Fruit fly (Drosophila melanogaster): Measurements from ENCODE around the gene Dcr-1.

The Dcr-1 gene

dm6 chr3R:22753895-22754774, 13.2 kb upstream of the Dcr-1 start (continued):
- TF ChIP-seq Asciz (GFP tag; optimal IDR thresholded peaks at IDR 0.05), result peak; percentile 60
- peak; percentile 23; the same call in 1 of the 3 replicates for TF ChIP-seq Mrtf (GFP tag; IDR thresholded peaks at IDR 0.05)
- peak; percentile 6 for TF ChIP-seq MESR4 (GFP tag; optimal IDR thresholded peaks at IDR 0.05)
- no peak; the same call in none of the 2 replicates for TF ChIP-seq CG14667 (GFP tag; IDR thresholded peaks at IDR 0.05)
- TF ChIP-seq pho (GFP tag; optimal IDR thresholded peaks at IDR 0.05), result peak; percentile 56
- peak; percentile 95 for TF ChIP-seq Deaf1 (tag; optimal IDR thresholded peaks at IDR 0.05)
- TF ChIP-seq Dref (GFP tag; IDR thresholded peaks at IDR 0.05), result 0 out of 2 replicates have a peak, but pooled peaks have one; percentile 11
- TF ChIP-seq zf30C (GFP tag; optimal IDR thresholded peaks at IDR 0.05), result no peak
- TF ChIP-seq CG2199 (GFP tag; IDR thresholded peaks at IDR 0.05), result peak; percentile 47; the same call in 1 of the 3 replicates
- TF ChIP-seq Fer1 (GFP tag; optimal IDR thresholded peaks at IDR 0.05), result peak; percentile 24
- peak; percentile 39 for TF ChIP-seq CG10267 (tag; optimal IDR thresholded peaks at IDR 0.05)
- peak; percentile 41 for TF ChIP-seq pum (GFP tag; optimal IDR thresholded peaks at IDR 0.05)
- TF ChIP-seq dmrt99B (tag; optimal IDR thresholded peaks at IDR 0.05), result peak; percentile 72
- TF ChIP-seq unpg (GFP tag; optimal IDR thresholded peaks at IDR 0.05), result peak; percentile 52
- TF ChIP-seq CG10565 (GFP tag; optimal IDR thresholded peaks at IDR 0.05), result no peak
- TF ChIP-seq hkb (optimal IDR thresholded peaks at IDR 0.05), result no peak
- TF ChIP-seq hkb (GFP tag; IDR thresholded peaks at IDR 0.05), result peak; percentile 14; the same call in 1 of the 2 replicates
- TF ChIP-seq Sox100B (GFP tag; optimal IDR thresholded peaks at IDR 0.05), result peak; percentile 81
- no peak for TF ChIP-seq fd102C (GFP tag; optimal IDR thresholded peaks at IDR 0.05)
- TF ChIP-seq HmgZ (tag; optimal IDR thresholded peaks at IDR 0.05), result no peak
- TF ChIP-seq insv (GFP tag; optimal IDR thresholded peaks at IDR 0.05), result no peak
- TF ChIP-seq kay (GFP tag; optimal IDR thresholded peaks at IDR 0.05), result no peak
- TF ChIP-seq her (GFP tag; optimal IDR thresholded peaks at IDR 0.05), result peak; percentile 27
- peak; percentile 35; the same call in 1 of the 2 replicates for TF ChIP-seq wdn (GFP tag; IDR thresholded peaks at IDR 0.05)
- TF ChIP-seq exex (tag; optimal IDR thresholded peaks at IDR 0.05), result no peak
- no peak for TF ChIP-seq Taf1 (GFP tag; IDR thresholded peaks at IDR 0.05)
- TF ChIP-seq CG6683 (GFP tag; optimal IDR thresholded peaks at IDR 0.05), result no peak
- TF ChIP-seq sqz (GFP tag; optimal IDR thresholded peaks at IDR 0.05), result peak; percentile 62
- TF ChIP-seq CG9932 (GFP tag; IDR thresholded peaks at IDR 0.05), result peak; percentile 54
- TF ChIP-seq sisA (GFP tag; IDR thresholded peaks at IDR 0.05), result peak; percentile 52; the same call in 1 of the 2 replicates
- peak; percentile 8 for TF ChIP-seq HLH54F (GFP tag; optimal IDR thresholded peaks at IDR 0.05)
- TF ChIP-seq ssp (GFP tag; IDR thresholded peaks at IDR 0.05), result peak; percentile 37; the same call in 1 of the 2 replicates
- TF ChIP-seq CG2875 (GFP tag; optimal IDR thresholded peaks at IDR 0.05), result no peak
- peak; percentile 53; the same call in 1 of the 2 replicates for TF ChIP-seq bowl (GFP tag; IDR thresholded peaks at IDR 0.05)
- TF ChIP-seq HHEX (GFP tag; optimal IDR thresholded peaks at IDR 0.05), result peak; percentile 38
- peak; percentile 79 for TF ChIP-seq CG13424 (tag; optimal IDR thresholded peaks at IDR 0.05)
- TF ChIP-seq CG2678 (tag; optimal IDR thresholded peaks at IDR 0.05), result peak; percentile 81
- TF ChIP-seq ro (GFP tag; IDR thresholded peaks at IDR 0.05), result no peak; the same call in 1 of the 2 replicates
- TF ChIP-seq CG2712 (tag; optimal IDR thresholded peaks at IDR 0.05), result peak; percentile 56
- no peak for TF ChIP-seq CG17912 (GFP tag; optimal IDR thresholded peaks at IDR 0.05)
- no peak for TF ChIP-seq aop (GFP tag; IDR thresholded peaks at IDR 0.05)
- peak; percentile 25; the same call in 1 of the 3 replicates for TF ChIP-seq Aef1 (GFP tag; IDR thresholded peaks at IDR 0.05)
- no peak for TF ChIP-seq CG4617 (GFP tag; optimal IDR thresholded peaks at IDR 0.05; ENCODE audit: borderline replicate concordance)
- peak; percentile 72 for TF ChIP-seq CG2120 (GFP tag; optimal IDR thresholded peaks at IDR 0.05)
- no peak for TF ChIP-seq vfl (GFP tag; optimal IDR thresholded peaks at IDR 0.05)
- TF ChIP-seq CG1792 (GFP tag; optimal IDR thresholded peaks at IDR 0.05), result peak; percentile 1
- 0 out of 3 replicates have a peak, but pooled peaks have one; percentile 16 for TF ChIP-seq CG2889 (GFP tag; IDR thresholded peaks at IDR 0.05)
- 0 out of 3 replicates have a peak, but pooled peaks have one; percentile 17 for TF ChIP-seq HLH4C (GFP tag; IDR thresholded peaks at IDR 0.05; ENCODE audit: partially characterized antibody)
